Worm (Caenorhabditis elegans) whole organism, L3 larva: Measurements from ENCODE around the gene ceph-41.

Experiments
- ceh-82 ChIP-seq: fragments of 150-350 bp; optimal IDR thresholded peaks from 2 replicates; lab custom pipeline; 2014; ENCODE audit warnings: missing biosample characterization, missing genetic modification characterization
- daf-12 ChIP-seq: fragments of 150-350 bp; optimal IDR thresholded peaks from 2 replicates; lab custom pipeline; 2014; ENCODE audit warnings: missing biosample characterization, missing genetic modification reagents, missing genetic modification characterization
- egl-27 ChIP-seq: sonication (generic microtip); optimal IDR thresholded peaks from 4 replicates; lab custom pipeline; 2017; ENCODE audit warnings: missing biosample characterization, missing genetic modification reagents, missing genetic modification characterization
- elt-1 ChIP-seq: fragments of 150-350 bp; optimal IDR thresholded peaks from 2 replicates; lab custom pipeline; 2014; ENCODE audit warnings: missing biosample characterization, missing genetic modification characterization
- elt-3 ChIP-seq, 3 experiments: fragments of 150-350 bp in 1 of 3; sonication (generic microtip) in 2 of 3; optimal IDR thresholded peaks; 2 replicates in 2 of 3; 4 replicates in 1 of 3; lab custom pipeline; 2014 to 2017; ENCODE audit warnings: missing biosample characterization in 3 of 3, missing genetic modification characterization in 3 of 3
- fkh-10 ChIP-seq: sonication (generic microtip); optimal IDR thresholded peaks from 2 replicates; lab custom pipeline; 2017; ENCODE audit warnings: missing biosample characterization, missing genetic modification reagents, missing genetic modification characterization
- lin-39 ChIP-seq: fragments of 150-350 bp; optimal IDR thresholded peaks from 2 replicates; lab custom pipeline; 2018; ENCODE audit warnings: missing biosample characterization, missing genetic modification reagents, missing genetic modification characterization
- nhr-25 ChIP-seq: sonication (generic microtip); optimal IDR thresholded peaks from 2 replicates; lab custom pipeline; 2017; ENCODE audit warnings: missing biosample characterization, missing genetic modification characterization
- snpc-4 ChIP-seq: fragments of 150-350 bp; optimal IDR thresholded peaks from 2 replicates; lab custom pipeline; 2014; ENCODE audit warnings: missing biosample characterization, missing genetic modification characterization
- unc-62 ChIP-seq: fragments of 150-350 bp; sonication (generic microtip); optimal IDR thresholded peaks from 4 replicates; lab custom pipeline; 2014; ENCODE audit warnings: missing biosample characterization, missing genetic modification reagents, missing genetic modification characterization

ce11 chrIV:8102231-8102630 lies 24.8 kb upstream of the ceph-41 start, which contains the start of gene Y42H9AR.5:
- TF ChIP-seq nhr-25 (tag; lab: Kevin White, UChicago): no peak
- TF ChIP-seq daf-12 (tag; lab: Kevin White, UChicago): no peak
- TF ChIP-seq snpc-4 (tag; lab: Kevin White, UChicago): no peak
- TF ChIP-seq elt-1: no peak
- no peak for TF ChIP-seq fkh-10 (GFP tag; lab: Kevin White, UChicago)
- no peak for TF ChIP-seq ceh-82
- no peak for TF ChIP-seq egl-27 (tag; lab: Kevin White, UChicago)
- TF ChIP-seq elt-3 (tag; optimal IDR thresholded peaks at IDR 0.05; lab: Kevin White, UChicago): peak in 1 of 3 experiments; percentile 39
- no peak for TF ChIP-seq lin-39
- no peak for TF ChIP-seq unc-62
